Worm (Caenorhabditis elegans) whole organism, mixed stage, embryonic: ENCODE data around the gene C25A11.2.

Experiments used
- M03D4.4 ChIP-seq: sonication (generic microtip); optimal IDR thresholded peaks from 2 replicates; lab custom pipeline; 2017; ENCODE audit warnings: mild to moderate bottlenecking, missing genetic modification characterization, missing compliant biosample characterization
- bed-3 ChIP-seq: fragments of 200-800 bp; sonication (Bioruptor generic); optimal IDR thresholded peaks from 3 replicates; lab custom pipeline; 2018; ENCODE audit warnings: mild to moderate bottlenecking, missing genetic modification characterization, moderate library complexity, missing compliant biosample characterization
- blmp-1 ChIP-seq: fragments of 150-350 bp; optimal IDR thresholded peaks from 2 replicates; lab custom pipeline; 2014; ENCODE audit warnings: missing biosample characterization, missing genetic modification characterization
- ceh-39 ChIP-seq: fragments of 150-350 bp; optimal IDR thresholded peaks from 2 replicates; lab custom pipeline; 2014; ENCODE audit warnings: missing biosample characterization, missing genetic modification characterization
- ceh-43 ChIP-seq: fragments of 200-800 bp; sonication (Bioruptor generic); optimal IDR thresholded peaks from 2 replicates; lab custom pipeline; 2018; ENCODE audit warnings: mild to moderate bottlenecking, missing genetic modification characterization, moderate library complexity, missing compliant biosample characterization
- ceh-83 ChIP-seq: fragments of 200-800 bp; sonication (Bioruptor generic); optimal IDR thresholded peaks from 2 replicates; lab custom pipeline; 2018; ENCODE audit warnings: mild to moderate bottlenecking, missing genetic modification characterization, missing compliant biosample characterization
- ces-1 ChIP-seq: fragments of 150-350 bp; optimal IDR thresholded peaks from 2 replicates; lab custom pipeline; 2014; ENCODE audit warnings: missing biosample characterization, missing genetic modification reagents, missing genetic modification characterization
- cnd-1 ChIP-seq: fragments of 200-800 bp; sonication (Bioruptor generic); optimal IDR thresholded peaks from 2 replicates; lab custom pipeline; 2018; ENCODE audit warnings: mild to moderate bottlenecking, missing genetic modification characterization, missing compliant biosample characterization
- drap-1 ChIP-seq: fragments of 200-800 bp; sonication (Bioruptor generic); optimal IDR thresholded peaks from 3 replicates; lab custom pipeline; 2018; ENCODE audit warnings: mild to moderate bottlenecking, missing genetic modification characterization, missing compliant biosample characterization
- elt-1 ChIP-seq: sonication (generic microtip); optimal IDR thresholded peaks from 2 replicates; lab custom pipeline; 2017; ENCODE audit warnings: missing genetic modification characterization, mild to moderate bottlenecking, missing compliant biosample characterization, antibody characterized with exemption, moderate library complexity, borderline replicate concordance; ENCODE audit not compliant: insufficient read depth
- elt-3 ChIP-seq: fragments of 150-350 bp; optimal IDR thresholded peaks from 2 replicates; lab custom pipeline; 2014; ENCODE audit warnings: missing biosample characterization, missing genetic modification characterization
- flh-1 ChIP-seq: fragments of 200-800 bp; sonication (Bioruptor generic); optimal IDR thresholded peaks from 2 replicates; lab custom pipeline; 2018; ENCODE audit warnings: mild to moderate bottlenecking, missing genetic modification characterization, moderate library complexity, missing compliant biosample characterization
- ham-2 ChIP-seq: fragments of 200-800 bp; sonication (Bioruptor generic); optimal IDR thresholded peaks from 2 replicates; lab custom pipeline; 2018; ENCODE audit warnings: mild to moderate bottlenecking, missing genetic modification characterization, missing compliant biosample characterization
- lin-13 ChIP-seq: fragments of 150-350 bp; optimal IDR thresholded peaks from 2 replicates; lab custom pipeline; 2014; ENCODE audit warnings: missing biosample characterization, missing genetic modification characterization
- lin-32 ChIP-seq: fragments of 200-800 bp; sonication (Bioruptor generic); optimal IDR thresholded peaks from 2 replicates; lab custom pipeline; 2018; ENCODE audit warnings: mild to moderate bottlenecking, missing genetic modification characterization, missing compliant biosample characterization
- lsy-2 ChIP-seq: fragments of 150-350 bp; optimal IDR thresholded peaks from 2 replicates; lab custom pipeline; 2014; ENCODE audit warnings: missing biosample characterization, missing genetic modification characterization
- mab-5 ChIP-seq: fragments of 150-350 bp; optimal IDR thresholded peaks from 2 replicates; lab custom pipeline; 2014; ENCODE audit warnings: missing biosample characterization, missing genetic modification characterization
- mls-2 ChIP-seq: sonication (generic microtip); optimal IDR thresholded peaks from 2 replicates; lab custom pipeline; 2016; ENCODE audit warnings: mild to moderate bottlenecking, missing genetic modification characterization, moderate library complexity, missing compliant biosample characterization
- nhr-2 ChIP-seq: fragments of 150-350 bp; optimal IDR thresholded peaks from 2 replicates; lab custom pipeline; 2014; ENCODE audit warnings: missing biosample characterization, missing genetic modification characterization
- nhr-237 ChIP-seq: fragments of 150-350 bp; optimal IDR thresholded peaks from 2 replicates; lab custom pipeline; 2014; ENCODE audit warnings: missing biosample characterization, missing genetic modification characterization
- nhr-28 ChIP-seq: fragments of 150-350 bp; optimal IDR thresholded peaks from 2 replicates; lab custom pipeline; 2014; ENCODE audit warnings: missing biosample characterization, missing genetic modification characterization
- nhr-76 ChIP-seq: sonication (generic microtip); optimal IDR thresholded peaks from 2 replicates; lab custom pipeline; 2017; ENCODE audit warnings: missing biosample characterization, missing genetic modification characterization
- pha-4 ChIP-seq: fragments of 150-350 bp; optimal IDR thresholded peaks from 2 replicates; lab custom pipeline; 2018; ENCODE audit warnings: missing biosample characterization, missing genetic modification reagents, missing genetic modification characterization
- sem-2 ChIP-seq: fragments of 200-800 bp; sonication (Bioruptor generic); optimal IDR thresholded peaks from 2 replicates; lab custom pipeline; 2018; ENCODE audit warnings: mild to moderate bottlenecking, missing genetic modification characterization, missing compliant biosample characterization
- sptf-1 ChIP-seq: sonication (generic microtip); optimal IDR thresholded peaks from 2 replicates; lab custom pipeline; 2017; ENCODE audit warnings: mild to moderate bottlenecking, missing genetic modification characterization, moderate library complexity, missing compliant biosample characterization
- tbx-8 ChIP-seq: fragments of 200-800 bp; sonication (Bioruptor generic); optimal IDR thresholded peaks from 2 replicates; lab custom pipeline; 2018; ENCODE audit warnings: mild to moderate bottlenecking, missing genetic modification characterization, moderate library complexity, missing compliant biosample characterization
- unc-62 ChIP-seq: fragments of 150-350 bp; optimal IDR thresholded peaks from 2 replicates; lab custom pipeline; 2014; ENCODE audit warnings: missing biosample characterization, missing genetic modification reagents, missing genetic modification characterization
- zip-8 ChIP-seq: fragments of 150-350 bp; optimal IDR thresholded peaks from 2 replicates; lab custom pipeline; 2014; ENCODE audit warnings: missing biosample characterization, missing genetic modification characterization
- ztf-11 ChIP-seq: fragments of 150-350 bp; optimal IDR thresholded peaks from 2 replicates; lab custom pipeline; 2014; ENCODE audit warnings: missing biosample characterization, missing genetic modification characterization

The C25A11.2 gene

ce11 chrX:9091873-9092272 is 22.0 kb upstream of the C25A11.2 start:
- TF ChIP-seq bed-3 (GFP tag; lab: Kevin White, UChicago) (no peak), pha-4 (tag; lab: Kevin White, UChicago) (peak; percentile 62), zip-8 (tag; lab: Kevin White, UChicago) (no peak), sptf-1 (tag; lab: Kevin White, UChicago) (no peak)

ce11 chrX:9096861-9097260 is 17.0 kb upstream of the C25A11.2 start:
- no peak for TF ChIP-seq elt-1
- no peak for TF ChIP-seq ham-2 (GFP tag; lab: Kevin White, UChicago)
- TF ChIP-seq cnd-1, result no peak
- TF ChIP-seq zip-8 (tag; lab: Kevin White, UChicago), result no peak
- TF ChIP-seq nhr-76, result no peak
- no peak for TF ChIP-seq mls-2 (tag; lab: Kevin White, UChicago)

ce11 chrX:9102150-9102549 is 11.7 kb upstream of the C25A11.2 start:
- TF ChIP-seq ceh-43 (GFP tag; lab: Kevin White, UChicago) (no peak), lsy-2 (tag; lab: Kevin White, UChicago) (no peak), ham-2 (GFP tag; lab: Kevin White, UChicago) (peak; percentile 84), pha-4 (tag; lab: Kevin White, UChicago) (peak; percentile 77), bed-3 (GFP tag; lab: Kevin White, UChicago) (peak; percentile 12), blmp-1 (tag; lab: Kevin White, UChicago) (peak; percentile 58), nhr-2 (tag; lab: Kevin White, UChicago) (peak; percentile 98), mab-5 (no peak), unc-62 (GFP tag; lab: Kevin White, UChicago) (peak; percentile 2), drap-1 (GFP tag; lab: Kevin White, UChicago) (peak; percentile 61), sptf-1 (tag; lab: Kevin White, UChicago) (peak; percentile 62), lin-13 (no peak), nhr-237 (tag; lab: Kevin White, UChicago) (peak; percentile 8), elt-3 (tag; lab: Kevin White, UChicago) (no peak)

ce11 chrX:9103048-9103447 is 10.8 kb upstream of the C25A11.2 start:
- TF ChIP-seq pha-4 (tag; lab: Kevin White, UChicago), result peak; percentile 82
- no peak for TF ChIP-seq tbx-8 (GFP tag; lab: Kevin White, UChicago)

ce11 chrX:9103584-9103983 is 10.3 kb upstream of the C25A11.2 start:
- TF ChIP-seq elt-3 (tag; lab: Kevin White, UChicago), result no peak
- TF ChIP-seq ceh-39 (tag; lab: Kevin White, UChicago), result no peak
- TF ChIP-seq M03D4.4 (tag; lab: Kevin White, UChicago), result no peak
- no peak for TF ChIP-seq ces-1 (GFP tag; lab: Kevin White, UChicago)
- TF ChIP-seq ceh-83 (GFP tag; lab: Kevin White, UChicago), result no peak
- TF ChIP-seq sem-2 (GFP tag; lab: Kevin White, UChicago), result no peak
- TF ChIP-seq tbx-8 (GFP tag; lab: Kevin White, UChicago), result no peak
- TF ChIP-seq lsy-2 (tag; lab: Kevin White, UChicago), result no peak

- TF ChIP-seq pha-4 (tag; lab: Kevin White, UChicago) (no peak), mls-2 (tag; lab: Kevin White, UChicago) (no peak), sptf-1 (tag; lab: Kevin White, UChicago) (no peak), ztf-11 (tag; lab: Kevin White, UChicago) (no peak), elt-1 (no peak), nhr-76 (no peak), flh-1 (no peak), tbx-8 (GFP tag; lab: Kevin White, UChicago) (no peak), zip-8 (tag; lab: Kevin White, UChicago) (no peak), lin-32 (GFP tag; lab: Kevin White, UChicago) (no peak), cnd-1 (no peak), sem-2 (GFP tag; lab: Kevin White, UChicago) (no peak), elt-3 (tag; lab: Kevin White, UChicago) (no peak), unc-62 (GFP tag; lab: Kevin White, UChicago) (no peak), bed-3 (GFP tag; lab: Kevin White, UChicago) (no peak), nhr-28 (no peak), ceh-39 (tag; lab: Kevin White, UChicago) (no peak)
Measured at ce11 chrX:9104399-9104798, 9.5 kb upstream of the C25A11.2 start.
